Fruit fly (Drosophila melanogaster): ENCODE measurements around the gene CG1317.

- no peak for TF ChIP-seq Myc (optimal IDR thresholded peaks at IDR 0.05)
- TF ChIP-seq h (optimal IDR thresholded peaks at IDR 0.05), result no peak
- no peak for TF ChIP-seq ttk (optimal IDR thresholded peaks at IDR 0.05)
- no peak for TF ChIP-seq psq (optimal IDR thresholded peaks at IDR 0.05)
Observed at dm6 chr3L:2399788-2400187, 28.0 kb upstream of the CG1317 start.

Data from Kc167 (cell line).